Worm (Caenorhabditis elegans) whole organism, L2 larva: ENCODE measurements around the gene gpa-1.

ENCODE experiments used
- ZK546.5 ChIP-seq: sonication (generic microtip); optimal IDR thresholded peaks from 2 replicates; lab custom pipeline; 2017; ENCODE audit warnings: missing biosample characterization, missing genetic modification characterization
- egl-27 ChIP-seq: sonication (generic microtip); optimal IDR thresholded peaks from 3 replicates; lab custom pipeline; 2017; ENCODE audit warnings: missing biosample characterization, missing genetic modification reagents, missing genetic modification characterization
- elt-1 ChIP-seq: fragments of 150-350 bp; optimal IDR thresholded peaks from 2 replicates; lab custom pipeline; 2014; ENCODE audit warnings: missing biosample characterization, missing genetic modification characterization
- lin-39 ChIP-seq: fragments of 150-350 bp; optimal IDR thresholded peaks from 2 replicates; lab custom pipeline; 2014; ENCODE audit warnings: missing biosample characterization, missing genetic modification reagents, missing genetic modification characterization
- nhr-10 ChIP-seq: sonication (generic microtip); optimal IDR thresholded peaks from 2 replicates; lab custom pipeline; 2017; ENCODE audit warnings: missing biosample characterization, missing genetic modification characterization
- nhr-12 ChIP-seq: fragments of 150-350 bp; optimal IDR thresholded peaks from 2 replicates; lab custom pipeline; 2014; ENCODE audit warnings: missing biosample characterization, missing genetic modification characterization
- nhr-237 ChIP-seq: fragments of 150-350 bp; optimal IDR thresholded peaks from 2 replicates; lab custom pipeline; 2014; ENCODE audit warnings: missing biosample characterization, missing genetic modification characterization
- ztf-4 ChIP-seq: fragments of 150-350 bp; optimal IDR thresholded peaks from 2 replicates; lab custom pipeline; 2014; ENCODE audit warnings: missing biosample characterization, missing genetic modification characterization

DNA sequence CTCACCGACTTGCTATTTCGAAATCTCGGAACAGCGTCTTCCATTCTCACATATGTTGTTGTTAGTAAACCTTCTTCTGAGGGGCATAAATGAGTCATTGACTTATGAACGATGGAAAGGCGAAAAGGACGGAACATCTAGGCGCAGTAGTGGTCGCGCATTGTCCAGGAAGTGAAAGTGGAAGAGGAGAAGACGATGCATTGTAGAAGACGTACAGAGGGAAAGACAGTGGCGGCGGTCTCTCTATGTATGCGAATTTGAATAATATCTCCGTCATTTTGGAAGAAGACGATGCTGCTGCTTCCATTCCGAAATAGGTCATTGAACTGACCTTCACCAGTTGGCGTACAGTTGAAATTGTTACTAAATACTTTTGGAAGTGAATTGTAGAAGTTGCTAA is 20.6 kb upstream of the gpa-1 start:
- TF ChIP-seq elt-1 (no peak), ZK546.5 (tag; lab: Kevin White, UChicago) (no peak), nhr-12 (tag; lab: Kevin White, UChicago) (no peak), nhr-237 (tag; lab: Kevin White, UChicago) (no peak), ztf-4 (tag; lab: Kevin White, UChicago) (no peak), nhr-10 (no peak), egl-27 (tag; lab: Kevin White, UChicago) (no peak), lin-39 (tag; lab: Kevin White, UChicago) (no peak)
